Worm (Caenorhabditis elegans) whole organism, L1 larva: ENCODE measurements around the gene rnf-113.

Source experiments
- C34B4.2 ChIP-seq: sonication (generic microtip); optimal IDR thresholded peaks from 2 replicates; lab custom pipeline; 2017; ENCODE audit warnings: mild to moderate bottlenecking, missing genetic modification characterization, missing compliant biosample characterization
- aly-2 ChIP-seq: fragments of 150-350 bp; optimal IDR thresholded peaks from 2 replicates; lab custom pipeline; 2014; ENCODE audit warnings: missing biosample characterization, missing genetic modification characterization
- ama-1 ChIP-seq: fragments of 150-350 bp; optimal IDR thresholded peaks from 2 replicates; lab custom pipeline; 2014
- blmp-1 ChIP-seq: fragments of 150-350 bp; optimal IDR thresholded peaks from 2 replicates; lab custom pipeline; 2014; ENCODE audit warnings: missing biosample characterization, missing genetic modification characterization
- ceh-82 ChIP-seq, 3 experiments: fragments of 150-350 bp in 1 of 3; sonication (generic microtip) in 2 of 3; optimal IDR thresholded peaks; 2 replicates each; lab custom pipeline; 2014 to 2017; ENCODE audit warnings: missing biosample characterization in 3 of 3, missing genetic modification characterization in 3 of 3
- ces-1 ChIP-seq: fragments of 150-350 bp; optimal IDR thresholded peaks from 2 replicates; lab custom pipeline; 2014; ENCODE audit warnings: missing biosample characterization, missing genetic modification reagents, missing genetic modification characterization
- dpl-1 ChIP-seq, 3 experiments: fragments of 150-350 bp in 2 of 3; sonication (generic microtip) in 1 of 3; optimal IDR thresholded peaks; 2 replicates each; lab custom pipeline; 2014 to 2017; ENCODE audit warnings: missing biosample characterization in 3 of 3, missing genetic modification characterization in 3 of 3, missing genetic modification reagents in 3 of 3
- dsc-1 ChIP-seq: sonication (generic microtip); optimal IDR thresholded peaks from 2 replicates; lab custom pipeline; 2016; ENCODE audit warnings: mild to moderate bottlenecking, missing genetic modification characterization, missing compliant biosample characterization
- efl-1 ChIP-seq, 4 experiments: fragments of 150-350 bp; optimal IDR thresholded peaks in 3 of 4; peaks in 1 of 4; 1 replicate in 1 of 4; 2 replicates in 3 of 4; lab custom pipeline; 2014; ENCODE audit warnings: missing biosample characterization in 2 of 4, missing genetic modification characterization in 2 of 4, missing genetic modification reagents in 2 of 4
- egl-27 ChIP-seq, 2 experiments: fragments of 150-350 bp in 1 of 2; sonication (generic microtip); optimal IDR thresholded peaks; 3 replicates each; lab custom pipeline; 2017 to 2018; ENCODE audit warnings: missing biosample characterization in 2 of 2, missing genetic modification characterization in 2 of 2, missing genetic modification reagents in 2 of 2
- elt-3 ChIP-seq, 6 experiments: fragments of 150-350 bp in 1 of 6; sonication (generic microtip); optimal IDR thresholded peaks; 2 replicates each; lab custom pipeline; 2017 to 2018; ENCODE audit warnings: missing biosample characterization in 6 of 6, missing genetic modification characterization in 6 of 6, inconsistent platforms in 1 of 6
- fkh-10 ChIP-seq: sonication (generic microtip); optimal IDR thresholded peaks from 2 replicates; lab custom pipeline; 2017; ENCODE audit warnings: missing biosample characterization, missing genetic modification reagents, missing genetic modification characterization
- fkh-4 ChIP-seq: sonication (generic microtip); optimal IDR thresholded peaks from 2 replicates; lab custom pipeline; 2016; ENCODE audit warnings: missing compliant biosample characterization, missing genetic modification characterization, borderline replicate concordance
- fkh-8 ChIP-seq: sonication (generic microtip); optimal IDR thresholded peaks from 2 replicates; lab custom pipeline; 2016; ENCODE audit warnings: mild to moderate bottlenecking, missing genetic modification characterization, missing compliant biosample characterization
- fos-1 ChIP-seq: fragments of 150-350 bp; optimal IDR thresholded peaks from 2 replicates; lab custom pipeline; 2014; ENCODE audit warnings: missing biosample characterization, missing genetic modification characterization
- grh-1 ChIP-seq: fragments of 200-800 bp; sonication (Bioruptor generic); IDR thresholded peaks from 2 replicates; pipeline ENCODE4 v1.3.6; 2022; ENCODE audit warnings: missing genetic modification reagents, missing genetic modification characterization, missing compliant biosample characterization
- hpl-2 ChIP-seq: fragments of 150-350 bp; optimal IDR thresholded peaks from 2 replicates; lab custom pipeline; 2014; ENCODE audit warnings: missing biosample characterization, missing genetic modification reagents, missing genetic modification characterization
- isw-1 ChIP-seq: fragments of 200-800 bp; sonication (Bioruptor generic); IDR thresholded peaks from 2 replicates; pipeline ENCODE4 v1.3.6; 2022; ENCODE audit warnings: missing genetic modification characterization, missing compliant biosample characterization
- lin-13 ChIP-seq: fragments of 150-350 bp; optimal IDR thresholded peaks from 2 replicates; lab custom pipeline; 2014; ENCODE audit warnings: missing biosample characterization, missing genetic modification reagents, missing genetic modification characterization
- lin-14 ChIP-seq: fragments of 200-800 bp; sonication (Bioruptor generic); optimal IDR thresholded peaks from 2 replicates; lab custom pipeline; 2018; ENCODE audit warnings: mild to moderate bottlenecking, missing genetic modification characterization, moderate library complexity, missing compliant biosample characterization
- lin-35 ChIP-seq, 2 experiments: fragments of 150-350 bp; optimal IDR thresholded peaks; 2 replicates each; lab custom pipeline; 2014; ENCODE audit warnings: missing biosample characterization in 2 of 2, missing genetic modification characterization in 2 of 2, missing genetic modification reagents in 2 of 2
- lsy-2 ChIP-seq, 2 experiments: fragments of 150-350 bp; optimal IDR thresholded peaks; 2 replicates each; lab custom pipeline; 2014; ENCODE audit warnings: missing biosample characterization in 2 of 2, missing genetic modification characterization in 2 of 2
- nhr-28 ChIP-seq: fragments of 150-350 bp; optimal IDR thresholded peaks from 2 replicates; lab custom pipeline; 2014; ENCODE audit warnings: missing biosample characterization, missing genetic modification characterization
- nhr-47 ChIP-seq: sonication (generic microtip); optimal IDR thresholded peaks from 2 replicates; lab custom pipeline; 2016; ENCODE audit warnings: mild to moderate bottlenecking, missing genetic modification characterization, moderate library complexity, missing compliant biosample characterization
- nhr-71 ChIP-seq: sonication (generic microtip); optimal IDR thresholded peaks from 2 replicates; lab custom pipeline; 2016; ENCODE audit warnings: mild to moderate bottlenecking, missing genetic modification characterization, moderate library complexity, missing compliant biosample characterization
- nhr-76 ChIP-seq: sonication (generic microtip); optimal IDR thresholded peaks from 2 replicates; lab custom pipeline; 2017; ENCODE audit warnings: missing biosample characterization, missing genetic modification characterization
- nhr-84 ChIP-seq: sonication (generic microtip); optimal IDR thresholded peaks from 2 replicates; lab custom pipeline; 2017; ENCODE audit warnings: missing biosample characterization, missing genetic modification characterization
- nhr-85 ChIP-seq: sonication (generic microtip); peaks from one replicate; lab custom pipeline; 2016; ENCODE audit warnings: missing genetic modification characterization, inconsistent platforms, missing compliant biosample characterization
- nhr-90 ChIP-seq: sonication (generic microtip); optimal IDR thresholded peaks from 2 replicates; lab custom pipeline; 2016; ENCODE audit warnings: mild to moderate bottlenecking, missing genetic modification characterization, missing compliant biosample characterization; ENCODE audit not compliant: poor library complexity
- pax-3 ChIP-seq: fragments of 200-800 bp; sonication (Bioruptor generic); optimal IDR thresholded peaks from 2 replicates; lab custom pipeline; 2018; ENCODE audit warnings: mild to moderate bottlenecking, missing genetic modification characterization, moderate library complexity, missing compliant biosample characterization
- rnt-1 ChIP-seq: sonication (generic microtip); optimal IDR thresholded peaks from 2 replicates; lab custom pipeline; 2016; ENCODE audit warnings: mild to moderate bottlenecking, missing genetic modification characterization, moderate library complexity, missing compliant biosample characterization
- snpc-4 ChIP-seq: fragments of 150-350 bp; optimal IDR thresholded peaks from 2 replicates; lab custom pipeline; 2014; ENCODE audit warnings: missing biosample characterization, missing genetic modification characterization
- swsn-7 ChIP-seq: sonication (generic microtip); optimal IDR thresholded peaks from 2 replicates; lab custom pipeline; 2016; ENCODE audit warnings: missing genetic modification characterization, missing compliant biosample characterization
- unc-30 ChIP-seq: sonication (generic microtip); optimal IDR thresholded peaks from 2 replicates; lab custom pipeline; 2017; ENCODE audit warnings: missing biosample characterization, missing genetic modification characterization
- unc-62 ChIP-seq: fragments of 150-350 bp; optimal IDR thresholded peaks from 2 replicates; lab custom pipeline; 2014; ENCODE audit warnings: missing biosample characterization, missing genetic modification reagents, missing genetic modification characterization
- unc-86 ChIP-seq: sonication (generic microtip); optimal IDR thresholded peaks from 2 replicates; lab custom pipeline; 2016; ENCODE audit warnings: missing genetic modification characterization, missing compliant biosample characterization
- vab-15 ChIP-seq: sonication (generic microtip); optimal IDR thresholded peaks from 2 replicates; lab custom pipeline; 2017; ENCODE audit warnings: missing genotype, mild to moderate bottlenecking, missing genetic modification characterization, missing compliant biosample characterization
- ztf-11 ChIP-seq, 2 experiments: sonication (generic microtip); optimal IDR thresholded peaks; 2 replicates each; lab custom pipeline; 2016 to 2017; ENCODE audit warnings: missing genetic modification characterization in 2 of 2, missing biosample characterization in 1 of 2, missing compliant biosample characterization in 1 of 2
- ztf-4 ChIP-seq: fragments of 150-350 bp; optimal IDR thresholded peaks from 2 replicates; lab custom pipeline; 2014; ENCODE audit warnings: missing biosample characterization, missing genetic modification characterization

Gene rnf-113

DNA sequence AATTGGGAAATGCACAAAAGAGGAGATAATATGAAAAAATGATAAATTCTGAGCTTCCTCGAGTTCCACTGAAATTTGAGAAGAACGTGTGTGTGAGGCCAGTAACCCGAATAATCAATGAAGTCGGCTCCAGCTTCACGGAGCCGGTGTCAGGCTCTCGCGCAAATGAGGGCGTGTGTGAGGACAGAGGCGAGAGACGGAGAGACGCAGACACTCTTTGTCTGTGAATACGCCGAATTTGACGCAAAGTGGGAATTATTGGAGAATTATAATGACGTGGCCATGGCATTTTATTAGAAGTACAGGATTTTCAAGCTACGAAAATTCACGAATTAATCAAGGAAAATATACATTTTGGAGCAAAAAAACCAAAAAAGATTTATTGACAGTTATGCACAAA is 17.5 kb downstream of the rnf-113 start (continued):
- TF ChIP-seq C34B4.2 (tag; lab: Kevin White, UChicago), result no peak
- peak; percentile 65 for TF ChIP-seq nhr-71 (tag; lab: Kevin White, UChicago)
- TF ChIP-seq nhr-47 (tag; lab: Kevin White, UChicago), result peak; percentile 71
- peak in 2 of 3 experiments; percentile 21 to 60 for TF ChIP-seq ceh-82 (tag; optimal IDR thresholded peaks at IDR 0.05; lab: Kevin White, UChicago)
- no peak for TF ChIP-seq nhr-76 (tag; lab: Kevin White, UChicago)
- TF ChIP-seq ces-1, result no peak
- peak; percentile 71 for TF ChIP-seq fkh-8
- TF ChIP-seq egl-27 (tag; optimal IDR thresholded peaks at IDR 0.05; lab: Kevin White, UChicago), result no peak
- TF ChIP-seq ztf-11 (tag; optimal IDR thresholded peaks at IDR 0.05; lab: Kevin White, UChicago), result no peak
- TF ChIP-seq vab-15 (tag; lab: Kevin White, UChicago), result no peak
- no peak for TF ChIP-seq snpc-4 (tag; lab: Kevin White, UChicago)
- no peak for TF ChIP-seq nhr-28 (tag; lab: Kevin White, UChicago)
- TF ChIP-seq ztf-4 (tag; lab: Kevin White, UChicago), result no peak
- peak; percentile 53 for TF ChIP-seq swsn-7 (tag; lab: Kevin White, UChicago)
- TF ChIP-seq hpl-2 (GFP tag; lab: Kevin White, UChicago), result no peak
- peak; percentile 17 for TF ChIP-seq nhr-90 (tag; lab: Kevin White, UChicago)
- peak; percentile 52 for TF ChIP-seq unc-86 (tag; lab: Kevin White, UChicago)
- peak; percentile 48 for TF ChIP-seq dsc-1 (tag; lab: Kevin White, UChicago)
- TF ChIP-seq lin-13, result no peak
- no peak for TF ChIP-seq fkh-10
- TF ChIP-seq rnt-1 (tag; lab: Kevin White, UChicago), result peak; percentile 55
- TF ChIP-seq blmp-1 (tag; lab: Kevin White, UChicago), result no peak

- TF ChIP-seq unc-62 (no peak), efl-1 (optimal IDR thresholded peaks at IDR 0.05; lab: Kevin White, UChicago) (no peak), efl-1 (GFP tag; optimal IDR thresholded peaks at IDR 0.05 in 1 of 2; lab: Kevin White, UChicago) (peak in 1 of 2 experiments; percentile 89)
Observed at ce11 chrIII:10739455-10739854, 18.0 kb downstream of the rnf-113 start, which contains the start of gene smap-1. Gene smap-1, minus strand, starts transcription at chrIII:10739792.

DNA sequence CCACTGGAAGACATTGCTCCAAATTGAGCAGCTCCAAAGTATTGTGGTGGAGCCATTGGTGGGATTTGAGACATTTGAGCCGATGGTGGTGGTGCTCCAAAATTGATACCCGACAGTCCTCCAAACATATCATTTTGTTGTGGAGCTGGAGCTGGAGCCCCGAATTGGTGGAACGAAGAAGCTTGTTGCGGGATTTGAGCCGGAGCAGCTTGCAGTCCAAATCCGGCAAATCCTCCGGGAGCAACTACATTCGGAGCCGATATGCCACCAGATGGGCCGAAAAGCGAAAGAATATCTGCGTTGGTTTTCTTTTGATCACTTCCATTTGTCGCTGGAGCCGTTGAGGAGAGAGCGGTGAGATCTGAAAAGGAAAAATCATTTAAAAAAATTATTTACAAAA is 19.4 kb downstream of the rnf-113 start:
- TF ChIP-seq efl-1 (optimal IDR thresholded peaks at IDR 0.05; lab: Kevin White, UChicago) (no peak), efl-1 (GFP tag; optimal IDR thresholded peaks at IDR 0.05 in 1 of 2; lab: Kevin White, UChicago) (peak in 1 of 2 experiments; percentile 25), isw-1 (no peak)

DNA sequence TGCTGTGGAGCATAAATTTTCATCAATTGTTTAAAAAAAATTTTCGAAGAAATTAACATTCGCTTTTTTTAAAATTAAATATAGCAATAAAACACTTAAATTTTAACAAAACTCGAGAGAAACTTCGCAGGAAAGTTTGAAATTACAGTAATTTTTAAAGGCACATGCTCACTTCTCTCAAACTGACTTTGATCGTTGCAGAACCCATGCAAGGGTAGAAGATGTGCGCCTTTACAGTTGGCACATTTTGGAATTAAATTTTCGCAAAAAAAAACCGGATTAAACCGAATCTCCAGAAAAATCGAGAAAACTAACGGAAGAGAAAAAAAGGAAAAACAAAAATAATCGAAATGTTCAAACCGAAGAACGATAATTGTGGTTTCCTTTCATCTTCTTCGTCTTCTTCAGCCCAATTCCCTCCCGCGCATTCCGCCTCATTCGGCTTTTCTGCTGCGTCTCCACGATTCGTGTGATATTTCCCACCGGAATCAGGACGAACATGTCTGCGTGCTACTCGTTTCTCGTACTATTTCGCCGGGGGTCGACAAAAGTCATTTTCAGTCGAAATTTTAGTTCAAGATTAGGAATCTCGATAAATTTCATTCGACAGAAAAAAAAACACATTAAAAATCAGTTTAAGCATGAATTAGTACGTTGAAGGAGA is 21.0 kb downstream of the rnf-113 start:
- no peak for TF ChIP-seq pax-3
- no peak for TF ChIP-seq ama-1 (lab: Kevin White, UChicago)
- no peak for TF ChIP-seq snpc-4 (tag; lab: Kevin White, UChicago)
- no peak for TF ChIP-seq fkh-4 (tag; lab: Kevin White, UChicago)
- TF ChIP-seq nhr-84 (tag; lab: Kevin White, UChicago), result no peak
- TF ChIP-seq dsc-1 (tag; lab: Kevin White, UChicago), result no peak
- TF ChIP-seq fos-1 (tag; lab: Kevin White, UChicago), result no peak
- TF ChIP-seq nhr-85 (tag; lab: Kevin White, UChicago), result peak; percentile 35
- no peak for TF ChIP-seq unc-30 (tag; lab: Kevin White, UChicago)
- peak; percentile 11 to 35 for TF ChIP-seq efl-1 (optimal IDR thresholded peaks at IDR 0.05; lab: Kevin White, UChicago)
- peak in 1 of 2 experiments; percentile 33 for TF ChIP-seq efl-1 (GFP tag; optimal IDR thresholded peaks at IDR 0.05 in 1 of 2; lab: Kevin White, UChicago)
- no peak for TF ChIP-seq rnt-1 (tag; lab: Kevin White, UChicago)
- peak; percentile 76 for TF ChIP-seq blmp-1 (tag; lab: Kevin White, UChicago)
- TF ChIP-seq aly-2, result no peak
- TF ChIP-seq ztf-4 (tag; lab: Kevin White, UChicago), result no peak
- peak in 1 of 6 experiments; percentile 4 for TF ChIP-seq elt-3 (tag; optimal IDR thresholded peaks at IDR 0.05; lab: Kevin White, UChicago)
- TF ChIP-seq lin-35 (GFP tag; optimal IDR thresholded peaks at IDR 0.05; lab: Kevin White, UChicago), result peak in 1 of 2 experiments; percentile 26
- TF ChIP-seq grh-1 (GFP tag; lab: Robert Waterston, UW), result 0 out of 2 replicates have a peak, but pooled peaks have one; percentile 31
- no peak for TF ChIP-seq lsy-2 (tag; optimal IDR thresholded peaks at IDR 0.05; lab: Kevin White, UChicago)
- TF ChIP-seq dpl-1 (GFP tag; optimal IDR thresholded peaks at IDR 0.05; lab: Kevin White, UChicago), result no peak
- TF ChIP-seq lin-14, result peak; percentile 47
- no peak for TF ChIP-seq vab-15 (tag; lab: Kevin White, UChicago)
